Fruit fly (Drosophila melanogaster) S2 (cell line): ENCODE measurements around the gene Notum.

Source experiments
- CG8478 ChIP-seq: fragments of >200 bp; optimal IDR thresholded peaks from 2 replicates; lab custom pipeline; 2018
- CTCF ChIP-seq, 2 experiments: fragments of >200 bp; optimal IDR thresholded peaks; 2 replicates each; lab custom pipeline; 2018

dm6 chr3L:16045831-16046336 lies 22.6 kb downstream of the Notum start:
- no peak for TF ChIP-seq CG8478
- TF ChIP-seq CTCF (optimal IDR thresholded peaks at IDR 0.05; lab: Kevin White, UChicago) = no peak
